Fruit fly (Drosophila melanogaster): ENCODE results near the gene Nhe3.

The Nhe3 gene

dm6 chr2L:6647103-6647711, 37.0 kb downstream of the Nhe3 start (continued):
- peak; percentile 98 for TF ChIP-seq pb (GFP tag; optimal IDR thresholded peaks at IDR 0.05)
- no peak for TF ChIP-seq CG2129 (GFP tag; IDR thresholded peaks at IDR 0.05; ENCODE audit: partially characterized antibody)
- TF ChIP-seq CG15269 (tag; optimal IDR thresholded peaks at IDR 0.05): peak; percentile 99
- TF ChIP-seq Jarid2 (GFP tag; optimal IDR thresholded peaks at IDR 0.05): peak; percentile 88
- TF ChIP-seq Dip3 (GFP tag; optimal IDR thresholded peaks at IDR 0.05): peak; percentile 96
- TF ChIP-seq aop (GFP tag; IDR thresholded peaks at IDR 0.05): peak; percentile 86
- TF ChIP-seq bbx (GFP tag; IDR thresholded peaks at IDR 0.05; ENCODE audit: partially characterized antibody): peak; percentile 42; the same call in 1 of the 2 replicates
- peak; percentile 95 for TF ChIP-seq CG9437 (GFP tag; optimal IDR thresholded peaks at IDR 0.05)
- peak; percentile 97 for TF ChIP-seq pho (GFP tag; optimal IDR thresholded peaks at IDR 0.05)
- TF ChIP-seq Hr78 (GFP tag; optimal IDR thresholded peaks at IDR 0.05): peak in 1 of 2 experiments; percentile 95
- TF ChIP-seq CTCF (GFP tag; optimal IDR thresholded peaks at IDR 0.05): peak; percentile 78
- TF ChIP-seq CG11247 (GFP tag; IDR thresholded peaks at IDR 0.05): peak; percentile 92
- TF ChIP-seq CG5245 (GFP tag; optimal IDR thresholded peaks at IDR 0.05): peak; percentile 98
- TF ChIP-seq CG1603 (tag; optimal IDR thresholded peaks at IDR 0.05): peak; percentile 98
- TF ChIP-seq tll (GFP tag; optimal IDR thresholded peaks at IDR 0.05): peak in 1 of 2 experiments; percentile 90
- TF ChIP-seq mirr (GFP tag; optimal IDR thresholded peaks at IDR 0.05): peak; percentile 97
- peak; percentile 98 for TF ChIP-seq ind (GFP tag; optimal IDR thresholded peaks at IDR 0.05)
- TF ChIP-seq CG3407 (GFP tag; optimal IDR thresholded peaks at IDR 0.05): peak; percentile 97
- TF ChIP-seq CG32772 (GFP tag; IDR thresholded peaks at IDR 0.05): peak; percentile 97
- TF ChIP-seq disco-r (GFP tag; optimal IDR thresholded peaks at IDR 0.05): peak; percentile 98
- peak; percentile 98 for TF ChIP-seq Sox100B (GFP tag; optimal IDR thresholded peaks at IDR 0.05)
- TF ChIP-seq klu (GFP tag; IDR thresholded peaks at IDR 0.05): peak; percentile 91
- TF ChIP-seq tna (GFP tag; IDR thresholded peaks at IDR 0.05; ENCODE audit: partially characterized antibody): 0 out of 2 replicates have a peak, but pooled peaks have one; percentile 24
- peak; percentile 98 for TF ChIP-seq CG34422 (GFP tag; IDR thresholded peaks at IDR 0.05)
- TF ChIP-seq CG1792 (GFP tag; optimal IDR thresholded peaks at IDR 0.05): peak; percentile 95
- TF ChIP-seq sens-2 (GFP tag; IDR thresholded peaks at IDR 0.05): peak; percentile 96
- TF ChIP-seq CG18011 (GFP tag; optimal IDR thresholded peaks at IDR 0.05): peak; percentile 91
- peak; percentile 97 for TF ChIP-seq CG1647 (GFP tag; optimal IDR thresholded peaks at IDR 0.05)
- TF ChIP-seq odd (GFP tag; optimal IDR thresholded peaks at IDR 0.05): peak; percentile 99
- TF ChIP-seq prd (optimal IDR thresholded peaks at IDR 0.05): no peak
- TF ChIP-seq prd (GFP tag; IDR thresholded peaks at IDR 0.05): peak; percentile 99
- TF ChIP-seq CG18619 (GFP tag; optimal IDR thresholded peaks at IDR 0.05): peak; percentile 97
- peak; percentile 98 for TF ChIP-seq NfI (GFP tag; optimal IDR thresholded peaks at IDR 0.05)
- peak; percentile 99 for TF ChIP-seq ATbp (GFP tag; optimal IDR thresholded peaks at IDR 0.05)
- TF ChIP-seq ato (GFP tag; IDR thresholded peaks at IDR 0.05; ENCODE audit: partially characterized antibody): 0 out of 2 replicates have a peak, but pooled peaks have one; percentile 26
- TF ChIP-seq CG7745 (tag; optimal IDR thresholded peaks at IDR 0.05): peak; percentile 87
- peak; percentile 65 for TF ChIP-seq Elba2 (GFP tag; optimal IDR thresholded peaks at IDR 0.05)
- peak; percentile 89 for TF ChIP-seq CG4404 (GFP tag; IDR thresholded peaks at IDR 0.05)
- peak; percentile 97 for TF ChIP-seq CG17912 (GFP tag; optimal IDR thresholded peaks at IDR 0.05)
- peak; percentile 85 for TF ChIP-seq Deaf1 (tag; optimal IDR thresholded peaks at IDR 0.05)
- TF ChIP-seq pan (optimal IDR thresholded peaks at IDR 0.05): no peak
- TF ChIP-seq pan (GFP tag; optimal IDR thresholded peaks at IDR 0.05 in 1 of 2, IDR thresholded peaks at IDR 0.05 in 1 of 2): peak in 1 of 2 experiments; percentile 98
- peak; percentile 96 for TF ChIP-seq CG33557 (GFP tag; optimal IDR thresholded peaks at IDR 0.05)
- TF ChIP-seq Ptx1 (GFP tag; IDR thresholded peaks at IDR 0.05): peak; percentile 98
- TF ChIP-seq CG12236 (GFP tag; optimal IDR thresholded peaks at IDR 0.05): peak; percentile 98
- TF ChIP-seq Mes4 (GFP tag; optimal IDR thresholded peaks at IDR 0.05): peak; percentile 99
- TF ChIP-seq ci (GFP tag; IDR thresholded peaks at IDR 0.05): peak; percentile 99
- TF ChIP-seq D19A (tag; optimal IDR thresholded peaks at IDR 0.05): peak; percentile 97
- TF ChIP-seq CG9932 (GFP tag; IDR thresholded peaks at IDR 0.05): peak; percentile 92
- peak; percentile 97 for TF ChIP-seq grau (tag; optimal IDR thresholded peaks at IDR 0.05)
